Worm (Caenorhabditis elegans): ENCODE results near the gene srj-4.

DNA sequence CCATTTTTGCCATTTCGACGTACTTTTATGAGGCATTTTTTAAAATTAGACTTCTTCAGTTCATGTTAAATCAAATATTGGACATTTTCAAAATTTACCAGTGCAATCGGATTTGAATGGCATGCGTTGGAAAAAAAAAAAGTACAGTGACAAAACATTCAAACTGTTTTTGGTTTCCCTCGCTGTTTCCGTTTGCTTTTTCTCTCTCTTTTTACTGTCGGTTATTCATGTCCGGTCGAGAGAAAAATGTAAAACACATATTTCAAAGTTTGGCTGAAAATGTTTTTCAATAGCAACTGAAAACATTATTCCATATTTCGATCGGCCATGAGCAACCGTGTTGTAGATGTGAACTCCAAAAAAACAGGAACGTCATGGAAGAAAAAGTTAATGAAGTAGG lies 22.4 kb upstream of the srj-4 start, which contains the start of gene C27A7.3:
- TF ChIP-seq T22C8.4 (GFP tag; IDR thresholded peaks at IDR 0.05) = no peak
- no peak for TF ChIP-seq tab-1 (GFP tag; IDR thresholded peaks at IDR 0.05)

Data from whole organism, midembryonic.